Fruit fly (Drosophila melanogaster) whole organism, embryonic: ENCODE measurements around the gene Non3.

ENCODE experiments used
- Blimp-1 ChIP-seq: fragments of 200-800 bp; sonication (Bioruptor generic); optimal IDR thresholded peaks from 3 replicates; lab custom pipeline; 2018; ENCODE audit warnings: missing biosample characterization, missing genetic modification characterization, mild to moderate bottlenecking, moderate library complexity, missing genetic modification reagents
- BtbVII ChIP-seq: fragments of 200-800 bp; sonication (Bioruptor generic); optimal IDR thresholded peaks from 3 replicates; lab custom pipeline; 2017; ENCODE audit warnings: missing biosample characterization, mild to moderate bottlenecking, missing genetic modification characterization
- CG10565 ChIP-seq: fragments of 200-800 bp; sonication (Bioruptor generic); optimal IDR thresholded peaks from 3 replicates; lab custom pipeline; 2016; ENCODE audit warnings: missing biosample characterization, mild to moderate bottlenecking, missing genetic modification characterization
- CG10959 ChIP-seq: fragments of 200-800 bp; sonication (Bioruptor generic); IDR thresholded peaks from 2 replicates; pipeline ENCODE4 v1.3.6; 2022; ENCODE audit warnings: missing biosample characterization, missing genetic modification characterization
- CG11723 ChIP-seq: fragments of 200-800 bp; sonication (Bioruptor generic); optimal IDR thresholded peaks from 2 replicates; lab custom pipeline; 2017; ENCODE audit warnings: missing biosample characterization, mild to moderate bottlenecking, missing genetic modification characterization
- CG12155 ChIP-seq: fragments of 200-800 bp; sonication (Bioruptor generic); optimal IDR thresholded peaks from 3 replicates; lab custom pipeline; 2016; ENCODE audit warnings: missing biosample characterization, missing genetic modification characterization
- CG13424 ChIP-seq: fragments of 200-800 bp; sonication (Bioruptor generic); optimal IDR thresholded peaks from 2 replicates; lab custom pipeline; 2019; ENCODE audit warnings: missing biosample characterization, mild to moderate bottlenecking, missing genetic modification characterization, moderate library complexity
- CG13775 ChIP-seq: fragments of 200-800 bp; sonication (Bioruptor generic); optimal IDR thresholded peaks from 3 replicates; lab custom pipeline; 2017; ENCODE audit warnings: missing biosample characterization, mild to moderate bottlenecking, missing genetic modification characterization
- CG14710 ChIP-seq: fragments of 200-800 bp; sonication (Bioruptor generic); optimal IDR thresholded peaks from 3 replicates; lab custom pipeline; 2019; ENCODE audit warnings: missing biosample characterization, mild to moderate bottlenecking, missing genetic modification characterization, moderate library complexity
- CG15479 ChIP-seq: fragments of 200-800 bp; sonication (Bioruptor generic); optimal IDR thresholded peaks from 3 replicates; lab custom pipeline; 2019; ENCODE audit warnings: missing biosample characterization, mild to moderate bottlenecking, missing genetic modification characterization, moderate library complexity
- CG15514 ChIP-seq: fragments of 200-800 bp; sonication (Bioruptor generic); optimal IDR thresholded peaks from 3 replicates; lab custom pipeline; 2017; ENCODE audit warnings: missing biosample characterization, missing genetic modification characterization, mild to moderate bottlenecking, moderate library complexity, missing genetic modification reagents
- CG17912 ChIP-seq: fragments of 200-800 bp; sonication (Bioruptor generic); optimal IDR thresholded peaks from 2 replicates; lab custom pipeline; 2018; ENCODE audit warnings: missing biosample characterization, mild to moderate bottlenecking, missing genetic modification characterization
- CG31388 ChIP-seq: fragments of 200-800 bp; sonication (Bioruptor generic); optimal IDR thresholded peaks from 2 replicates; lab custom pipeline; 2016; ENCODE audit warnings: missing biosample characterization, missing genetic modification characterization
- CG32532 ChIP-seq: fragments of 200-800 bp; sonication (Bioruptor generic); IDR thresholded peaks from 2 replicates; pipeline ENCODE4 v1.3.6; 2022; ENCODE audit warnings: missing biosample characterization, missing genetic modification characterization
- CG4282 ChIP-seq: fragments of 200-800 bp; sonication (Bioruptor generic); optimal IDR thresholded peaks from 2 replicates; lab custom pipeline; 2016; ENCODE audit warnings: missing biosample characterization, missing genetic modification characterization
- CG4820 ChIP-seq: fragments of 200-800 bp; sonication (Bioruptor generic); optimal IDR thresholded peaks from 3 replicates; lab custom pipeline; 2016; ENCODE audit warnings: missing biosample characterization, missing genetic modification characterization
- CG5953 ChIP-seq: fragments of 200-800 bp; sonication (Bioruptor generic); IDR thresholded peaks from 2 replicates; pipeline ENCODE4 v1.3.6; 2022; ENCODE audit warnings: missing biosample characterization, missing genetic modification characterization
- CG6175 ChIP-seq: fragments of 200-800 bp; sonication (Bioruptor generic); IDR thresholded peaks from 3 replicates; pipeline ENCODE4 v1.3.6; 2022; ENCODE audit warnings: missing biosample characterization, missing genetic modification characterization
- CG6654 ChIP-seq: fragments of 200-800 bp; sonication (Bioruptor generic); optimal IDR thresholded peaks from 2 replicates; lab custom pipeline; 2017; ENCODE audit warnings: missing biosample characterization, mild to moderate bottlenecking, missing genetic modification characterization
- CG8388 ChIP-seq: fragments of 200-800 bp; sonication (Bioruptor generic); optimal IDR thresholded peaks from 2 replicates; lab custom pipeline; 2019; ENCODE audit warnings: missing biosample characterization, mild to moderate bottlenecking, missing genetic modification characterization, moderate library complexity
- Dp ChIP-seq: fragments of 200-800 bp; sonication (Bioruptor generic); optimal IDR thresholded peaks from 2 replicates; lab custom pipeline; 2018; ENCODE audit warnings: missing biosample characterization, mild to moderate bottlenecking, missing genetic modification characterization, moderate library complexity
- HHEX ChIP-seq: fragments of 200-800 bp; sonication (Bioruptor generic); optimal IDR thresholded peaks from 3 replicates; lab custom pipeline; 2017; ENCODE audit warnings: missing biosample characterization, mild to moderate bottlenecking, missing genetic modification characterization, missing genetic modification reagents
- Hr39 ChIP-seq: fragments of >200 bp; optimal IDR thresholded peaks from 2 replicates; lab custom pipeline; 2017
- Hsf ChIP-seq: fragments of 200-800 bp; sonication (Bioruptor generic); optimal IDR thresholded peaks from 3 replicates; lab custom pipeline; 2016; ENCODE audit warnings: missing biosample characterization, missing genetic modification characterization
- Lpt ChIP-seq: fragments of >200 bp; optimal IDR thresholded peaks from 2 replicates; lab custom pipeline; 2018; ENCODE audit warnings: missing biosample characterization, missing genetic modification characterization
- Max ChIP-seq: fragments of 200-800 bp; sonication (Bioruptor generic); optimal IDR thresholded peaks from 2 replicates; lab custom pipeline; 2016; ENCODE audit warnings: missing biosample characterization, mild to moderate bottlenecking, missing genetic modification characterization
- Mes4 ChIP-seq: fragments of 200-800 bp; sonication (Bioruptor generic); optimal IDR thresholded peaks from 2 replicates; lab custom pipeline; 2016; ENCODE audit warnings: missing biosample characterization, missing genetic modification characterization
- NK7.1 ChIP-seq: fragments of 200-800 bp; sonication (Bioruptor generic); optimal IDR thresholded peaks from 3 replicates; lab custom pipeline; 2016; ENCODE audit warnings: missing biosample characterization, missing genetic modification characterization
- Nf-YA ChIP-seq: fragments of 200-800 bp; sonication (Bioruptor generic); IDR thresholded peaks from 2 replicates; pipeline ENCODE4 v1.3.6; 2022; ENCODE audit warnings: missing biosample characterization, missing genetic modification characterization
- Nf-YB ChIP-seq: fragments of 200-800 bp; sonication (Bioruptor generic); optimal IDR thresholded peaks from 3 replicates; lab custom pipeline; 2019; ENCODE audit warnings: missing biosample characterization, mild to moderate bottlenecking, missing genetic modification characterization, moderate library complexity
- Stat92E ChIP-seq, 3 experiments: fragments of >200 bp in 2 of 3; fragments of 200-800 bp in 1 of 3; sonication (Bioruptor generic) in 1 of 3; optimal IDR thresholded peaks; 2 replicates each; lab custom pipeline; 2017 to 2019; ENCODE audit warnings: missing biosample characterization in 3 of 3, missing genetic modification characterization in 3 of 3, mild to moderate bottlenecking in 1 of 3, moderate library complexity in 1 of 3
- Taf1 ChIP-seq: fragments of 200-800 bp; sonication (Bioruptor generic); IDR thresholded peaks from 2 replicates; pipeline ENCODE4 v1.3.6; 2022; ENCODE audit warnings: missing biosample characterization, missing genetic modification characterization
- ab ChIP-seq: fragments of 200-800 bp; sonication (Bioruptor generic); optimal IDR thresholded peaks from 2 replicates; lab custom pipeline; 2016; ENCODE audit warnings: missing biosample characterization, missing genetic modification characterization
- ash1 ChIP-seq: fragments of 200-800 bp; sonication (Bioruptor generic); optimal IDR thresholded peaks from 2 replicates; lab custom pipeline; 2018; ENCODE audit warnings: missing biosample characterization, mild to moderate bottlenecking, missing genetic modification characterization
- bigmax ChIP-seq: fragments of 200-800 bp; sonication (Bioruptor generic); optimal IDR thresholded peaks from 2 replicates; lab custom pipeline; 2018; ENCODE audit warnings: missing biosample characterization, mild to moderate bottlenecking, missing genetic modification characterization
- bsh ChIP-seq, 2 experiments: fragments of 200-800 bp; sonication (Bioruptor generic); optimal IDR thresholded peaks; 2 replicates each; lab custom pipeline; 2017 to 2018; ENCODE audit warnings: mild to moderate bottlenecking in 2 of 2, missing biosample characterization in 2 of 2, missing genetic modification characterization in 2 of 2, moderate library complexity in 1 of 2
- cas ChIP-seq: fragments of 200-800 bp; sonication (Bioruptor generic); IDR thresholded peaks from 2 replicates; pipeline ENCODE4 v1.3.6; 2022; ENCODE audit warnings: missing biosample characterization, missing genetic modification characterization
- ci ChIP-seq: fragments of 200-800 bp; sonication (Bioruptor generic); IDR thresholded peaks from 3 replicates; pipeline ENCODE4 v1.3.6; 2022; ENCODE audit warnings: missing biosample characterization, missing genetic modification characterization
- crc ChIP-seq: fragments of 200-800 bp; sonication (Bioruptor generic); optimal IDR thresholded peaks from 2 replicates; lab custom pipeline; 2016; ENCODE audit warnings: missing biosample characterization, missing genetic modification characterization
- croc ChIP-seq: fragments of 200-800 bp; sonication (Bioruptor generic); conservative IDR thresholded peaks from 3 replicates; pipeline ENCODE4 v1.3.6; 2022; ENCODE audit warnings: missing biosample characterization, missing genetic modification characterization
- danr ChIP-seq: fragments of 200-800 bp; sonication (Bioruptor generic); IDR thresholded peaks from 2 replicates; pipeline ENCODE4 v1.3.6; 2022; ENCODE audit warnings: missing biosample characterization, missing genetic modification characterization
- inv ChIP-seq: fragments of 200-800 bp; sonication (Bioruptor generic); IDR thresholded peaks from 2 replicates; pipeline ENCODE4 v1.3.6; 2022; ENCODE audit warnings: missing biosample characterization, missing genetic modification characterization; ENCODE audit not compliant: partially characterized antibody
- lilli ChIP-seq: fragments of 200-800 bp; sonication (Bioruptor generic); optimal IDR thresholded peaks from 3 replicates; lab custom pipeline; 2016; ENCODE audit warnings: missing biosample characterization, missing genetic modification characterization
- maf-S ChIP-seq: fragments of 200-800 bp; sonication (Bioruptor generic); optimal IDR thresholded peaks from 2 replicates; lab custom pipeline; 2016; ENCODE audit warnings: missing biosample characterization, missing genetic modification characterization
- nmo ChIP-seq: fragments of 200-800 bp; sonication (Bioruptor generic); optimal IDR thresholded peaks from 2 replicates; lab custom pipeline; 2018; ENCODE audit warnings: missing biosample characterization, mild to moderate bottlenecking, missing genetic modification characterization, moderate library complexity
- pnt ChIP-seq: fragments of 200-800 bp; sonication (Bioruptor generic); optimal IDR thresholded peaks from 3 replicates; lab custom pipeline; 2016; ENCODE audit warnings: missing biosample characterization, missing genetic modification characterization
- row ChIP-seq: fragments of 200-800 bp; sonication (Bioruptor generic); IDR thresholded peaks from 3 replicates; pipeline ENCODE4 v1.3.6; 2022; ENCODE audit warnings: missing biosample characterization, missing genetic modification characterization
- tio ChIP-seq: fragments of 200-800 bp; sonication (Bioruptor generic); optimal IDR thresholded peaks from 2 replicates; lab custom pipeline; 2017; ENCODE audit warnings: missing biosample characterization, missing genetic modification characterization, inconsistent platforms
- wek ChIP-seq: fragments of 200-800 bp; sonication (Bioruptor generic); optimal IDR thresholded peaks from 3 replicates; lab custom pipeline; 2018; ENCODE audit warnings: missing biosample characterization, mild to moderate bottlenecking, missing genetic modification characterization, moderate library complexity
- yki ChIP-seq: fragments of >200 bp; optimal IDR thresholded peaks from 3 replicates; lab custom pipeline; 2018

Gene Non3

DNA sequence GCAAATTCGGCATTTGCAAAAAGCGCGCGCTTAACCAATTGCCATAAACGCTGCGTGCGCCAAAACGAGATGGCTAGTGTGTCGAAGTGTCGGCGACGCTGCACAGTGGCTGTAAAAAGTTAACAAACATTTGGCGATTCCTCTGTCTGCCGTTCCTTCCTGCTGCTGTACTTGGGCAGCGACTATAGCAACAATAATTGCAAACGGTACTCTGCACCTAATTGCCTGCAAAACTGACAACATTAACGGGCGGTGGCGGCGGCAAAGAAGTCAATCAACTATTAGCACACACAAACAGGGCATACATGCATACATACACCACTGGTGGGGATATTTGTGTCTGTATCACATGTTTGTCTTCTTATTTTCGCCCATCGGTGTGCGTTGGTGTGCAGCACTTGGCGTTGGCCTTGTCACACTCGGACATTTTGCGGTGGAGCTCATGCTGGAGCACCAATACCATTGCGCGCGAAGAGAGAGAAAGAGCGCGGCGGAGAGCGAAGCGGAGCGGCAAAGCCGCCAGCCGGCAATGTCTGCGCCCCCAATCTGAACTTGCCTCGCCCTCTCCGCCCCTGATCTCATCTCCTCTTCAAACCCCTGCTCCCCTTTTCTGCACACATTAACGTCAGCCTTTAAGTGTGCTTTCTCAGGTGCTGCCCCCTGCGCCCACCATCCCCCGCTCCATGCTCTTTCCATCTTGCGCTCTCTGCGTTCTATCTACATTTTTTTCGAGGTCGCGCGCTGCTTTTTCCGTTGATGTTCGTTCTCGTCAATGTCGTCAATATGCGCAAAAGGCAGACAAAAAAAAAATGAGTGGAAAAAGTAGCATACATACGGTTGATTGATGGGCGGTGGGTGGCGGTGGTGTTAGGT is 20.9 kb downstream of the Non3 start (continued):
- TF ChIP-seq Hsf (GFP tag; lab: Kevin White, UChicago) (peak; percentile 7), CG5953 (GFP tag; lab: Robert Waterston, UW) (0 out of 2 replicates have a peak, but pooled peaks have one; percentile 5), CG15514 (no peak), bsh (GFP tag; optimal IDR thresholded peaks at IDR 0.05; lab: Kevin White, UChicago) (no peak), Nf-YA (GFP tag; lab: Robert Waterston, UW) (no peak), yki (lab: Kevin White, UChicago) (peak; percentile 81), CG12155 (no peak), CG15479 (GFP tag; lab: Kevin White, UChicago) (no peak), danr (GFP tag; lab: Robert Waterston, UW) (no peak), CG32532 (GFP tag; lab: Robert Waterston, UW) (peak; percentile 16; the same call in 1 of the 2 replicates), CG10565 (GFP tag; lab: Kevin White, UChicago) (no peak), BtbVII (GFP tag; lab: Kevin White, UChicago) (no peak), ci (GFP tag; lab: Robert Waterston, UW) (no peak), wek (GFP tag; lab: Kevin White, UChicago) (no peak), pnt (no peak), CG17912 (GFP tag; lab: Kevin White, UChicago) (no peak), CG14710 (no peak), Max (GFP tag; lab: Kevin White, UChicago) (no peak), ash1 (GFP tag; lab: Kevin White, UChicago) (no peak), inv (no peak), CG6654 (GFP tag; lab: Kevin White, UChicago) (no peak), CG13424 (tag; lab: Kevin White, UChicago) (no peak), CG31388 (GFP tag; lab: Kevin White, UChicago) (no peak), CG11723 (GFP tag; lab: Kevin White, UChicago) (no peak), Mes4 (GFP tag; lab: Kevin White, UChicago) (no peak), CG10959 (no peak), CG8388 (GFP tag; lab: Kevin White, UChicago) (peak; percentile 99), CG6175 (GFP tag; lab: Robert Waterston, UW) (peak; percentile 95), crc (GFP tag; lab: Kevin White, UChicago) (no peak), HHEX (GFP tag; lab: Kevin White, UChicago) (no peak), Hr39 (lab: Kevin White, UChicago) (no peak), CG4282 (no peak), ab (GFP tag; lab: Kevin White, UChicago) (no peak), nmo (no peak), Taf1 (GFP tag; lab: Robert Waterston, UW) (peak; percentile 23; the same call in 1 of the 2 replicates), CG4820 (GFP tag; lab: Kevin White, UChicago) (no peak), row (GFP tag; lab: Robert Waterston, UW) (peak; percentile 63), bigmax (GFP tag; lab: Kevin White, UChicago) (no peak), NK7.1 (GFP tag; lab: Kevin White, UChicago) (no peak), Dp (peak; percentile 28), Nf-YB (peak; percentile 40), Blimp-1 (GFP tag; lab: Kevin White, UChicago) (no peak), CG13775 (GFP tag; lab: Kevin White, UChicago) (no peak), maf-S (GFP tag; lab: Kevin White, UChicago) (no peak), tio (GFP tag; lab: Kevin White, UChicago) (no peak), croc (GFP tag; lab: Robert Waterston, UW) (no peak), Lpt (GFP tag; lab: Kevin White, UChicago) (no peak), lilli (GFP tag; lab: Kevin White, UChicago) (no peak), cas (GFP tag; lab: Robert Waterston, UW) (no peak), Stat92E (GFP tag; optimal IDR thresholded peaks at IDR 0.05; lab: Kevin White, UChicago) (no peak)
